Worm (Caenorhabditis elegans) whole organism, midembryonic: ENCODE results near the gene F40H3.1.

ENCODE experiments used
- klf-2 ChIP-seq: fragments of 200-800 bp; sonication (Bioruptor generic); conservative IDR thresholded peaks from 2 replicates; pipeline ENCODE4 v1.3.6; 2022; ENCODE audit warnings: missing genetic modification reagents, missing genetic modification characterization, missing compliant biosample characterization
- tab-1 ChIP-seq: fragments of 200-800 bp; sonication (Bioruptor generic); IDR thresholded peaks from 2 replicates; pipeline ENCODE4 v1.3.6; 2022; ENCODE audit warnings: missing genetic modification characterization, missing compliant biosample characterization

DNA sequence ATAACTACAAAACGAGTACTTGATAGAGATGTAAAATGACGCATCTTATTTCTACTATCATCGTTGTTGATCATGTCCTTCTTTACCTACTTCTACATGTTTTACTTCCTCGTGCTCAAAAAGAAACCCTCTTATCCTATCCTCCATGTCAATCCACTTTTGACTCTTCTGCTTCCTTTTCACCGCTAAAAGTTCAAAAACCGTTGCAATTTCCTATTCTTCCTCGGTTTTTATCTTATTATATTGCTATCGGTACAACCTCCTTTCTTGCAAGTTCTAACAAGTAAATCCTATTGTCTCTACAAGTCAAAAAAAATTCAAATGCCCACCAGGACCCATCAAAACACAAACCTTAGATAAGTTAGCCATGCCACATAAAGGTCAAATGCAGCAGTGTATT, 27.6 kb downstream of the F40H3.1 start:
- no peak for TF ChIP-seq tab-1 (GFP tag; lab: Robert Waterston, UW)
- no peak for TF ChIP-seq klf-2
